Worm (Caenorhabditis elegans): ENCODE results near the gene Y69A2AR.50.

Y69A2AR.50 gene

DNA sequence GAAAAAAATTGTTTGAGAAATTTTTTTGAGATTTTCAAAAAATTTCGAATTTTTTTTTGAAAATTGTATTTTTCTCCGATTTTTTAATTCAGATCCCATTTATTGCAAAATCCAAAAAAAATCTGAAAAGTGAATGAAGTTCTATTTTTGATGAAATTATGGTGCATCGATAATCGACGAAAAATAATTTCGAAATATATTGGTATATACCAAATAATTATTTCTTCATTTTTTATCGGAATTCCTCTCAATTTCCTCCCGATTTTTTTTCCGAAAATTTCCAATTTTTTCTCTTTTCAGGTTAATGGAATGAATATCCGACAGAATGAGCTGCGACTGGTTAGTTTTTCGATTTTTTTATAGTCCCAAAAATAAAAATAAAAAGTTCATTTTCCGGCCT lies 38.7 kb downstream of the Y69A2AR.50 start, which contains the start of gene epg-9:
Gene epg-9 (plus strand): TSS at position 301 of the 400 bp plus-strand sequence.
- TF ChIP-seq bed-3 (GFP tag; optimal IDR thresholded peaks at IDR 0.05) (no peak), elt-3 (tag; optimal IDR thresholded peaks at IDR 0.05) (no peak)

ce11 chrIV:2601988-2602861 lies 40.1 kb downstream of the Y69A2AR.50 start:
- no peak for TF ChIP-seq ceh-43 (GFP tag; optimal IDR thresholded peaks at IDR 0.05)
- TF ChIP-seq unc-39 (tag; optimal IDR thresholded peaks at IDR 0.05) = no peak
- peak; percentile 33 for TF ChIP-seq ztf-11 (tag; optimal IDR thresholded peaks at IDR 0.05)
- TF ChIP-seq M03D4.4 (tag; optimal IDR thresholded peaks at IDR 0.05) = peak; percentile 29
- TF ChIP-seq elt-3 (tag; optimal IDR thresholded peaks at IDR 0.05) = peak; percentile 49
- TF ChIP-seq bed-3 (GFP tag; optimal IDR thresholded peaks at IDR 0.05) = no peak
- TF ChIP-seq mls-2 (tag; optimal IDR thresholded peaks at IDR 0.05) = no peak
- TF ChIP-seq nhr-28 (tag; optimal IDR thresholded peaks at IDR 0.05) = no peak
- TF ChIP-seq snpc-4 (tag; optimal IDR thresholded peaks at IDR 0.05) = no peak
- no peak for TF ChIP-seq sem-2 (GFP tag; optimal IDR thresholded peaks at IDR 0.05)
- TF ChIP-seq lin-13 (tag; optimal IDR thresholded peaks at IDR 0.05) = peak; percentile 62
- peak; percentile 94 for TF ChIP-seq pha-4 (tag; optimal IDR thresholded peaks at IDR 0.05)
- no peak for TF ChIP-seq drap-1 (GFP tag; optimal IDR thresholded peaks at IDR 0.05)
- peak; percentile 16 for TF ChIP-seq ceh-83 (GFP tag; optimal IDR thresholded peaks at IDR 0.05)
- peak; percentile 26 for TF ChIP-seq nhr-2 (tag; optimal IDR thresholded peaks at IDR 0.05)
- TF ChIP-seq ces-1 (GFP tag; optimal IDR thresholded peaks at IDR 0.05) = peak; percentile 49
- TF ChIP-seq hlh-1 (tag; optimal IDR thresholded peaks at IDR 0.05) = peak; percentile 46
- TF ChIP-seq tbx-8 (GFP tag; optimal IDR thresholded peaks at IDR 0.05) = no peak
- no peak for TF ChIP-seq cnd-1 (tag; optimal IDR thresholded peaks at IDR 0.05)
- peak; percentile 78 for TF ChIP-seq nhr-237 (tag; optimal IDR thresholded peaks at IDR 0.05)
- TF ChIP-seq unc-62 (GFP tag; optimal IDR thresholded peaks at IDR 0.05) = peak; percentile 65
- TF ChIP-seq mep-1 (tag; optimal IDR thresholded peaks at IDR 0.05) = peak; percentile 74
- peak; percentile 59 for TF ChIP-seq lsy-2 (tag; optimal IDR thresholded peaks at IDR 0.05)
- TF ChIP-seq unc-120 (tag; optimal IDR thresholded peaks at IDR 0.05; ENCODE audit: poor library complexity, severe bottlenecking) = peak; percentile 55
- TF ChIP-seq nhr-76 (tag; optimal IDR thresholded peaks at IDR 0.05) = no peak
- TF ChIP-seq ceh-39 (tag; optimal IDR thresholded peaks at IDR 0.05) = peak; percentile 70
- TF ChIP-seq nhr-12 (tag; optimal IDR thresholded peaks at IDR 0.05) = no peak

- TF ChIP-seq tbx-8 (GFP tag; optimal IDR thresholded peaks at IDR 0.05) (no peak), unc-39 (tag; optimal IDR thresholded peaks at IDR 0.05) (no peak), cnd-1 (tag; optimal IDR thresholded peaks at IDR 0.05) (no peak), ces-1 (GFP tag; optimal IDR thresholded peaks at IDR 0.05) (no peak), mep-1 (tag; optimal IDR thresholded peaks at IDR 0.05) (no peak), lin-13 (tag; optimal IDR thresholded peaks at IDR 0.05) (no peak), nhr-237 (tag; optimal IDR thresholded peaks at IDR 0.05) (no peak), unc-62 (GFP tag; optimal IDR thresholded peaks at IDR 0.05) (no peak), nhr-76 (tag; optimal IDR thresholded peaks at IDR 0.05) (no peak)
These were observed 40.7 kb downstream of the Y69A2AR.50 start for ce11 chrIV:2602862-2603189.

- TF ChIP-seq blmp-1 (tag; optimal IDR thresholded peaks at IDR 0.05) = no peak
- no peak for TF ChIP-seq nhr-237 (tag; optimal IDR thresholded peaks at IDR 0.05)
- TF ChIP-seq nhr-12 (tag; optimal IDR thresholded peaks at IDR 0.05) = no peak
- no peak for TF ChIP-seq ham-2 (GFP tag; optimal IDR thresholded peaks at IDR 0.05)
- TF ChIP-seq pha-4 (tag; optimal IDR thresholded peaks at IDR 0.05) = no peak
- peak; percentile 82 for TF ChIP-seq unc-120 (tag; optimal IDR thresholded peaks at IDR 0.05; ENCODE audit: poor library complexity, severe bottlenecking)
- TF ChIP-seq flh-1 (GFP tag; optimal IDR thresholded peaks at IDR 0.05) = no peak
- no peak for TF ChIP-seq tbx-8 (GFP tag; optimal IDR thresholded peaks at IDR 0.05)
- no peak for TF ChIP-seq ceh-43 (GFP tag; optimal IDR thresholded peaks at IDR 0.05)
- TF ChIP-seq hlh-1 (tag; optimal IDR thresholded peaks at IDR 0.05) = peak; percentile 88
- TF ChIP-seq bed-3 (GFP tag; optimal IDR thresholded peaks at IDR 0.05) = no peak
- TF ChIP-seq elt-3 (tag; optimal IDR thresholded peaks at IDR 0.05) = no peak
- no peak for TF ChIP-seq lin-32 (GFP tag; optimal IDR thresholded peaks at IDR 0.05)
These were observed 41.4 kb downstream of the Y69A2AR.50 start for ce11 chrIV:2603556-2604021.

All from whole organism, mixed stage, embryonic.